Worm (Caenorhabditis elegans): ENCODE data around the gene C07E3.3.
"Not testable (repeated sequence)": the region's sequence is repeated elsewhere in the genome, so short reads cannot be mapped to it uniquely, and the experiment has no call there.

Gene C07E3.3

DNA sequence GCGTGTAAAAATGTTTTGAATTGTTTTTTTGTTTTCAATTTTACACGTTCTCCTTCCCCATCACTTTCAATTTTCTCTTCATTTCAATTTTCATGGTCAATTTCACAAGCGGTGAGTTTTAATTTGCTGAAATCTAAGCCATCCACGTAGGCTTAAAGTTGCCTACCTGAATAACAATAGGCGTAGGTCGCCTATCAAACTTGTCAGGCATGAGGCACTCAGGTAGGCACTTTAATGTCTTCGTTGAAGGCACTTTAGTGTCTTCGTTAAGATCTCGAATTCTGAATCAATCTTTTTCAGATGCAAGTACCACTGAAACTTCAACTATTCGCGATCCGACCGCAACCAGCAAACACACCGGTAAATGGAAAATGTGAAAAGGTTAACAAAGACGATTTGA lies 48.0 kb downstream of the C07E3.3 start, which contains the start of gene ZK970.8:
Gene ZK970.8, plus strand, starts transcription at position 301 of the 400 bp plus-strand sequence.
- TF ChIP-seq gei-8 (GFP tag; optimal IDR thresholded peaks at IDR 0.05) (no peak), daf-12 (tag; optimal IDR thresholded peaks at IDR 0.05) (no peak), ztf-7 (tag; optimal IDR thresholded peaks at IDR 0.05) (no peak), F10B5.3 (tag; optimal IDR thresholded peaks at IDR 0.05) (no peak)

DNA sequence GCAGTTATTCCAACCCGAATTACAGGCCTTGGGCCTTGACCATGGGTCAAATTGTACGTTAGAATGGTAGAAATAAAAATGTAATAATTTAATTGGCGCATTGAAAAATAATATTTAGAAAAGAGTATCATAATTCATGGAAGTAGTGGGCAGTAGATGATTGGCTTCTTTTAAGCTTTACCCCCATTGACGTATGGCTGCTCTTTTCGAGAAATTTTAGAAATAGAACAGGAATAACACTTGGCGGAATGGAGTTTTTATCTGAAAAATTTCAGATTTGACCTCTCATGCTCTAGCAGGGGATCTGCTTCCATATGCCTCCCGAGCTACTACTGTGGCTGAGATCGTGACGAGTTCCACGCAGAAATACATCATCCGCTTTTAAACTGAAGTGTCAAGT lies 48.6 kb downstream of the C07E3.3 start, which contains the start of gene gcy-4:
Gene gcy-4, minus strand, starts transcription at position 101 of the 400 bp plus-strand sequence.
- TF ChIP-seq daf-12 (tag; optimal IDR thresholded peaks at IDR 0.05) = no peak
- no peak for TF ChIP-seq hif-1 (tag; optimal IDR thresholded peaks at IDR 0.05)
- no peak for TF ChIP-seq nhr-77 (tag; optimal IDR thresholded peaks at IDR 0.05)
- no peak for TF ChIP-seq nhr-11 (tag; optimal IDR thresholded peaks at IDR 0.05)
- no peak for TF ChIP-seq aly-2 (tag; optimal IDR thresholded peaks at IDR 0.05)
- no peak for TF ChIP-seq dve-1 (tag; optimal IDR thresholded peaks at IDR 0.05; ENCODE audit: insufficient read depth)
- TF ChIP-seq tra-1 (GFP tag; IDR thresholded peaks at IDR 0.05) = no peak
- TF ChIP-seq tag-97 (GFP tag; IDR thresholded peaks at IDR 0.05) = no peak
- no peak for TF ChIP-seq ceh-28 (tag; optimal IDR thresholded peaks at IDR 0.05)
- no peak for TF ChIP-seq nhr-102 (tag; optimal IDR thresholded peaks at IDR 0.05)
- no peak for TF ChIP-seq T20F7.1 (GFP tag; optimal IDR thresholded peaks at IDR 0.05)
- TF ChIP-seq ceh-62 (tag; optimal IDR thresholded peaks at IDR 0.05) = no peak

DNA sequence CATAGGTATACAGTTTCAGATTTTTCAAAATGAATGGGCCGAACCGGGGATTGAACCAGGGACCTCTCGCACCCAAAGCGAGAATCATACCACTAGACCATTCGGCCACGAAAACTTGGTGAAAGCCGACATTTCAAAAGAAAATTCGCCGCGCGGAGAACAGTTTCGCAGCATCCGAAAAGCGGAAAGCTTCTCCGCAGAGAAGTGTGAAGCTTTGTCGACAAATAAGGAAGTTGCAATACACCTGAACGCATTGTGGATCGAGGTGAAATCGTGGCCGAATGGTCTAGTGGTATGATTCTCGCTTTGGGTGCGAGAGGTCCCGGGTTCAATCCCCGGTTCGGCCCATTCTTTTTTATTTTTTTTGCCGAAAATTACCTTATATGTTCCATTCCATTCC lies 52.6 kb downstream of the C07E3.3 start:
- TF ChIP-seq madf-5 (GFP tag; IDR thresholded peaks at IDR 0.05) (0 out of 4 replicates have a peak, but pooled peaks of 1 of the 2 experiments have one; percentile 40), Y48G9A.11 (GFP tag; IDR thresholded peaks at IDR 0.05) (0 out of 2 replicates have a peak, but pooled peaks have one; percentile 22), saeg-2 (GFP tag; IDR thresholded peaks at IDR 0.05) (peak; percentile 18; the same call in 1 of the 2 replicates), ctbp-1 (GFP tag; IDR thresholded peaks at IDR 0.05) (0 out of 2 replicates have a peak, but pooled peaks have one; percentile 28), aha-1 (tag) (peak; percentile 51), lin-1 (GFP tag; IDR thresholded peaks at IDR 0.05) (0 out of 2 replicates have a peak, but pooled peaks have one; percentile 8), php-3 (GFP tag; IDR thresholded peaks at IDR 0.05) (0 out of 2 replicates have a peak, but pooled peaks have one; percentile 40), T26A8.4 (GFP tag; IDR thresholded peaks at IDR 0.05) (peak; percentile 79), mes-2 (tag; optimal IDR thresholded peaks at IDR 0.05; ENCODE audit: poor library complexity, severe bottlenecking) (peak; percentile 46), madf-9 (GFP tag; conservative IDR thresholded peaks at IDR 0.05) (peak; percentile 51), tra-1 (GFP tag; IDR thresholded peaks at IDR 0.05) (0 out of 2 replicates have a peak, but pooled peaks have one; percentile 9), lim-7 (GFP tag; IDR thresholded peaks at IDR 0.05) (peak; percentile 70; the same call in 1 of the 2 replicates), F26F4.8 (GFP tag; conservative IDR thresholded peaks at IDR 0.05) (peak; percentile 64; the same call in 1 of the 2 replicates), egl-43 (GFP tag; IDR thresholded peaks at IDR 0.05) (peak; percentile 88), hmg-1.1 (GFP tag; IDR thresholded peaks at IDR 0.05) (peak; percentile 24; the same call in 1 of the 2 replicates), arid-1 (GFP tag; conservative IDR thresholded peaks at IDR 0.05) (peak; percentile 73), daf-16 (GFP tag; optimal IDR thresholded peaks at IDR 0.05) (peak in 1 of 2 experiments; percentile 26), vab-7 (GFP tag; IDR thresholded peaks at IDR 0.05) (peak; percentile 59; the same call in 1 of the 2 replicates)
- not testable (repeated sequence) for TF ChIP-seq daf-16 (tag; optimal IDR thresholded peaks at IDR 0.05)

DNA sequence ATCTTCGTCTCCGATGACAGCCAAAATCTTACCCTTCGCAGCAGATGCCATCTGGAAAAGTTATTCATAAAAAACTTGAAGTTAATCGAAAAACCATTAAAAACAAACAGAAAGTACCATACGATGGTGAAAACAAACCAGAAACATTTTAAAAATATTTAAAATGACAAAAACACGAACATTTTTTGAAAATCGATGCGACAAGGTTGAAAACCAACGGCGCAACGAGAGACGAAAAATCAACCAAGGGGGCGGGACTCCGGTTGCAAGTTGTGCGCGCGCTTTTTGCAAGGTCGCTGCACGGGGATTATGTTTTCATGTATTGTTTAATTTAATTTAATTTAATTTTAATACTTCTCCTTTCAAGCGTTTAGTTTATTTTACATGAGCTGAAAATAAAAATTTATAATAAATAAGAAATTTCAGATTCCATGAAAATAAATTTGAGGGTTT lies 53.6 kb downstream of the C07E3.3 start, which contains the start of gene vha-9:
Gene vha-9, minus strand, starts transcription at position 51 of the 453 bp plus-strand sequence.
- TF ChIP-seq lin-38 (GFP tag; IDR thresholded peaks at IDR 0.05) = peak; percentile 65
- no peak for TF ChIP-seq vab-7 (GFP tag; IDR thresholded peaks at IDR 0.05)
- no peak for TF ChIP-seq zip-2 (tag; optimal IDR thresholded peaks at IDR 0.05)
- peak; percentile 33 for TF ChIP-seq fkh-10 (GFP tag; optimal IDR thresholded peaks at IDR 0.05)
- peak; percentile 62 for TF ChIP-seq nhr-28 (tag; optimal IDR thresholded peaks at IDR 0.05)
- 0 out of 2 replicates have a peak, but pooled peaks have one; percentile 46 for TF ChIP-seq pha-4 (GFP tag; IDR thresholded peaks at IDR 0.05)
- no peak for TF ChIP-seq pha-4 (tag; optimal IDR thresholded peaks at IDR 0.05)
- TF ChIP-seq zag-1 (tag; optimal IDR thresholded peaks at IDR 0.05) = no peak
- TF ChIP-seq lin-13 (GFP tag; optimal IDR thresholded peaks at IDR 0.05) = peak; percentile 59
- no peak for TF ChIP-seq lim-7 (GFP tag; IDR thresholded peaks at IDR 0.05)
- no peak for TF ChIP-seq nhr-11 (tag; optimal IDR thresholded peaks at IDR 0.05)
- peak in 1 of 2 experiments; percentile 54 for TF ChIP-seq hif-1 (tag; optimal IDR thresholded peaks at IDR 0.05)
- no peak for TF ChIP-seq Y75B8A.6 (GFP tag; IDR thresholded peaks at IDR 0.05)
- TF ChIP-seq nhr-42 (GFP tag; IDR thresholded peaks at IDR 0.05) = peak; percentile 56; the same call in 1 of the 2 replicates
- TF ChIP-seq hlh-30 (tag; optimal IDR thresholded peaks at IDR 0.05; ENCODE audit: insufficient read depth) = peak; percentile 64
- no peak for TF ChIP-seq attf-4 (tag; optimal IDR thresholded peaks at IDR 0.05)
- peak; percentile 62 for TF ChIP-seq hlh-11 (tag; optimal IDR thresholded peaks at IDR 0.05)

Data from whole organism, L4 larva.